Worm (Caenorhabditis elegans): Measurements from ENCODE around the gene chts-1.
A peak's percentile ranks its signal among the peaks of the same experiment; 100 is the strongest.

The chts-1 gene

DNA sequence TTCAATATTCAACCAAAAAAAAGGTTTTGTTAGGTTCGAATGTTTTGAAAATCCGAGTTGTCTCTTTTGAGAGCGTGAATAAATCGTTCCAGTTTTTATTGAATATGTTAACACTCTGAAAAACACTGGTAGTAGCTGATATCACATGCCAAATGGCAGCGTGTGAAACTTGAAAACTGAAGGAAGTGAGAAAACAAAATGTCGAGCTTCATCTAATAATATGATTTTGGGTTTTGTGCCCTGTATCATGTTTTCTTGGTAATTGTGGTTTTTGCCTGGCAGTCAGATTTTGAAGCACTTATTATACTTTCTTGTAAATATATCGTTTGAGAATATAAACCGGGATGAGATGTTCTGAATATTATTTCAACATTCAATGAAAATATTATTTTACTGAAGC lies 16.7 kb downstream of the chts-1 start, which contains the start of gene F48E3.6:
F48E3.6 (minus strand) TSS at position 101 of the 400 bp plus-strand sequence.
- TF ChIP-seq tbx-11 (GFP tag; IDR thresholded peaks at IDR 0.05) (no peak), pes-1 (GFP tag; IDR thresholded peaks at IDR 0.05) (no peak), scrt-1 (GFP tag; IDR thresholded peaks at IDR 0.05) (no peak), ama-1 (optimal IDR thresholded peaks at IDR 0.05) (no peak)

DNA sequence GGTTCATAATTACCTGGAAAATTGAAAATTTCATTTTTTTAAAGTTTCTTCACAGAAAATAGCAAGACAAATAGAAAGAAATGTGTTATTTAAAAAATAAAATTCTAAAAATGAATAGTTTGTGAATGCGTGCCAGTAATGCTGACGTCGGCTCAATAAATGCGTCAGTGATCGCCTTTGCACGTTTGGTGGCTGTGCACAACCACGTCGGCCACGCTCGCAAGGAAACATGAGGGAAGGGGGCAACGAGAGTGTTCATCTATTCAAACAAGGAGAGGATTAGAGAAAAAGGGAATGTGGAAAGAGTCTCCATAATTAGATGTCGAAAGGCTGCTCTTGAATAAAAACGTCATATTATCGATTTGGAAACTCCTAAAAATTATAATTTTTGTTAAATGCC lies 18.5 kb downstream of the chts-1 start, which contains the start of gene uggt-1:
uggt-1 (minus strand) TSS at position 13 of the 400 bp plus-strand sequence.
- peak; percentile 71 for TF ChIP-seq sea-1 (GFP tag; conservative IDR thresholded peaks at IDR 0.05)
- TF ChIP-seq hnd-1 (tag; optimal IDR thresholded peaks at IDR 0.05): no peak
- no peak for TF ChIP-seq aly-1 (tag; optimal IDR thresholded peaks at IDR 0.05)
- no peak for TF ChIP-seq tbx-11 (GFP tag; IDR thresholded peaks at IDR 0.05)
- TF ChIP-seq flt-1 (GFP tag; IDR thresholded peaks at IDR 0.05): peak; percentile 26; the same call in 1 of the 2 replicates
- TF ChIP-seq F13C5.2 (tag; optimal IDR thresholded peaks at IDR 0.05): peak; percentile 85
- no peak for TF ChIP-seq tra-4 (tag; optimal IDR thresholded peaks at IDR 0.05)
- TF ChIP-seq tbx-37 (GFP tag; conservative IDR thresholded peaks at IDR 0.05): no peak
- no peak for TF ChIP-seq hmbx-1 (tag; optimal IDR thresholded peaks at IDR 0.05)
- no peak for TF ChIP-seq ama-1 (optimal IDR thresholded peaks at IDR 0.05)
- TF ChIP-seq scrt-1 (GFP tag; IDR thresholded peaks at IDR 0.05): no peak
- TF ChIP-seq hmg-4 (GFP tag; optimal IDR thresholded peaks at IDR 0.05): peak; percentile 83
- TF ChIP-seq pes-1 (GFP tag; IDR thresholded peaks at IDR 0.05): no peak
- TF ChIP-seq ets-7 (tag; optimal IDR thresholded peaks at IDR 0.05): no peak
- TF ChIP-seq ceh-13 (GFP tag; optimal IDR thresholded peaks at IDR 0.05): no peak
- no peak for TF ChIP-seq B0310.2 (tag; optimal IDR thresholded peaks at IDR 0.05)
- TF ChIP-seq ceh-36 (tag; optimal IDR thresholded peaks at IDR 0.05): peak; percentile 64

DNA sequence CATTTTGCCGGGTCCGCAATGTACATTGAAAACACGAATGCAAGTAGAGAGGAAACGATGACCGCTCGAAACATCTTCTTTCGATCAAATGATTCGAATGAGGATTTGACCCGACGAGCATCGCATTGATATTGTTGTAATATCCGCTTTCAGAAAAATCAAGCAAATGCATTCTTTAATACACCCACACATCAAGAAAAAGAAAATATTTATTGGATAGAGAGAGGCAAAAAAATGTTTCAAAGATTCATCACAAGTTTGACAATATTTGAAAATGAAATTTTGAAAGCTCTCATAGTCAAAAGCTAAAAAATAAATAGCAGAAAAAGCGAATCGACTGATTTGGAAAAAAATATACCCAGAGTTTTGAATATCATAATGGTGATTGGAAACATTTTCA lies 24.0 kb downstream of the chts-1 start, which contains the start of gene try-14:
try-14 (minus strand) TSS at position 101 of the 400 bp plus-strand sequence.
- TF ChIP-seq sea-1 (GFP tag; conservative IDR thresholded peaks at IDR 0.05) (no peak), ceh-36 (tag; optimal IDR thresholded peaks at IDR 0.05) (no peak), pes-1 (GFP tag; IDR thresholded peaks at IDR 0.05) (no peak), aly-1 (tag; optimal IDR thresholded peaks at IDR 0.05) (no peak), F13C5.2 (tag; optimal IDR thresholded peaks at IDR 0.05) (no peak), B0310.2 (tag; optimal IDR thresholded peaks at IDR 0.05) (no peak), tbx-37 (GFP tag; conservative IDR thresholded peaks at IDR 0.05) (no peak), hnd-1 (tag; optimal IDR thresholded peaks at IDR 0.05) (no peak), tbx-11 (GFP tag; IDR thresholded peaks at IDR 0.05) (no peak), hmg-4 (GFP tag; optimal IDR thresholded peaks at IDR 0.05) (no peak), scrt-1 (GFP tag; IDR thresholded peaks at IDR 0.05) (no peak), hmbx-1 (tag; optimal IDR thresholded peaks at IDR 0.05) (no peak), ceh-13 (GFP tag; optimal IDR thresholded peaks at IDR 0.05) (no peak), flt-1 (GFP tag; IDR thresholded peaks at IDR 0.05) (no peak), tra-4 (tag; optimal IDR thresholded peaks at IDR 0.05) (no peak), ama-1 (optimal IDR thresholded peaks at IDR 0.05) (no peak), ets-7 (tag; optimal IDR thresholded peaks at IDR 0.05) (no peak)

DNA sequence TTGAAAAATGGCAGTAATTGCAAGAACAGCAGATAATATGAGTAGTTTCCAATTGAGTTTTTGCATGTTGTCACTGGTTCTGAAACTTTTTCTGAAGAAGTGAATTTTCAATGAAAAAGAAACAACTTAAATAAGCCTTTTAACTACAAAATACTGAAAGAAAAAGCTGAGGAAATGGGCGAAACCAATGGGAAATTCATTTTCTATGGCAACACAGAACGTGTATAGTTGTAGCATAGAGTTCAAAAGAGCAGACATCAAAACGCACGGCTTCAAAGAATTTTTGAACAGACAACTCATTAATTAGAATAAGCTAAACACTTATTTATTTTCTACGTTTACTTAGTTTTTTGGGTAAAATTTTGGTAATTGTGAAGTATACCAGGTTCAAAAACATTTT lies 26.4 kb downstream of the chts-1 start, which contains the start of gene F48E3.2:
F48E3.2 (minus strand) TSS at position 101 of the 400 bp plus-strand sequence.
- TF ChIP-seq hmg-4 (GFP tag; optimal IDR thresholded peaks at IDR 0.05) (no peak), aly-1 (tag; optimal IDR thresholded peaks at IDR 0.05) (no peak), ceh-13 (GFP tag; optimal IDR thresholded peaks at IDR 0.05) (no peak), F13C5.2 (tag; optimal IDR thresholded peaks at IDR 0.05) (no peak), tbx-37 (GFP tag; conservative IDR thresholded peaks at IDR 0.05) (no peak), tbx-11 (GFP tag; IDR thresholded peaks at IDR 0.05) (no peak), ama-1 (optimal IDR thresholded peaks at IDR 0.05) (no peak), tra-4 (tag; optimal IDR thresholded peaks at IDR 0.05) (no peak), hmbx-1 (tag; optimal IDR thresholded peaks at IDR 0.05) (no peak), ceh-36 (tag; optimal IDR thresholded peaks at IDR 0.05) (no peak), B0310.2 (tag; optimal IDR thresholded peaks at IDR 0.05) (no peak), ets-7 (tag; optimal IDR thresholded peaks at IDR 0.05) (no peak), sea-1 (GFP tag; conservative IDR thresholded peaks at IDR 0.05) (no peak), scrt-1 (GFP tag; IDR thresholded peaks at IDR 0.05) (no peak), hnd-1 (tag; optimal IDR thresholded peaks at IDR 0.05) (no peak), flt-1 (GFP tag; IDR thresholded peaks at IDR 0.05) (no peak), pes-1 (GFP tag; IDR thresholded peaks at IDR 0.05) (no peak)

DNA sequence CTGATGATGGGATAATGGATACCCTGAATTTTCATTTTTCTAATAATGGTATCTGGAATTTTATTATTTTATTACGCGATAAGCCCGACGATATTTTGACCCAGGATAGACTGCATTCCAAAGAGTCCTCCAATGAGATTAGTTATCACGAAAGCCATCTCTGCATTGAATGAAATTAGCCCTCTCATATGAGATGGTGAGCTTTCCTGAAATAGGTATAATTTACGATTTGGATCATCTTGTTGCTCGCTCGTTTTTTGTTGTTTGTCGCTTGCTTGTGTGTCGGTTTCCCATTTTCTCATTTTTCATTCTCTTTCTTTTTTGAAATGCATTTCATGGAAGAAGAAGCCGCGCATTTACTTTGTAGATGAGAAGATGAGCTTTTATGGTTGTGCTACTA lies 27.9 kb downstream of the chts-1 start:
- TF ChIP-seq flt-1 (GFP tag; IDR thresholded peaks at IDR 0.05) (no peak), ceh-13 (GFP tag; optimal IDR thresholded peaks at IDR 0.05) (no peak), B0310.2 (tag; optimal IDR thresholded peaks at IDR 0.05) (no peak), tbx-11 (GFP tag; IDR thresholded peaks at IDR 0.05) (no peak), aly-1 (tag; optimal IDR thresholded peaks at IDR 0.05) (no peak), ets-7 (tag; optimal IDR thresholded peaks at IDR 0.05) (no peak), hnd-1 (tag; optimal IDR thresholded peaks at IDR 0.05) (no peak), F13C5.2 (tag; optimal IDR thresholded peaks at IDR 0.05) (no peak), tra-4 (tag; optimal IDR thresholded peaks at IDR 0.05) (no peak), tbx-37 (GFP tag; conservative IDR thresholded peaks at IDR 0.05) (no peak), scrt-1 (GFP tag; IDR thresholded peaks at IDR 0.05) (no peak)

DNA sequence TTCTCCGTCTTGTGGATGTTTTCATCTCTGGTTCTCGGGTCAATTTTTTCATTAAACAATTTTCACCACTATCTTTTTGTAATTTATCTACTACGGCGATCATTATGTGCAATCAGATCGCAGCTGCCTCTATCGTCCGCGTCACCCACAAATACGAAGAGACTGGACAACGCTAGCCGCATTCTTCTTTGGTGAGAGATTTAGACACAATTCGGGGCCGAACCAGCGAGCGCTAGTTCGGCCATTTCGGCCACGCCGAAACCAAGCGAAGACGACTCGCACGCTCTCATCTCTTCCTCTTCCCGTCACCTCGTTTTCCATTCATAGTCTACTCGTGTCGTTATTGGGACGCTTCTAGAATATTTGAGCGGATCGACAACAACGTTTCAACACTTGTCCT lies 33.7 kb downstream of the chts-1 start, which contains the start of gene gly-12:
gly-12 (plus strand) TSS at position 117 of the 400 bp plus-strand sequence.
- TF ChIP-seq aly-1 (tag; optimal IDR thresholded peaks at IDR 0.05): peak; percentile 17
- TF ChIP-seq tra-4 (tag; optimal IDR thresholded peaks at IDR 0.05): no peak
- peak; percentile 69 for TF ChIP-seq hmg-4 (GFP tag; optimal IDR thresholded peaks at IDR 0.05)
- no peak for TF ChIP-seq tbx-11 (GFP tag; IDR thresholded peaks at IDR 0.05)

DNA sequence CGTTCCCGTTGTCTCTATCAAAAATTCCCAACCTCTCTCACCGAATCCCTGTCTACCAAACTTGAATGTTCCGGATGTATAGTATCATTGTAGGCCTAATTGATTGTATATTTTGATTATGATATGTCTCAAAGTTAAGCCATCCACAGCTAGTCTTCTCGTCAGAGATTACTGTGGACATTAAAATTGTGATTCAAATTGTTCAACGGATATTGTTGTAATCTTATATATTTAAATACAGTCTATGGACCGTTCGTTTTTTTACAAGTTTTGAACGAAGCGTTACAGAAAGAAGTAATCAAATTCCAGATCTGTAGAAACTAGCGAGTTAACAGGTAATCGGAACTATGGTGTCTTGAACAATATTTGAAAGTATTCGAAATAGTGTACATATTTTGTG lies 38.7 kb downstream of the chts-1 start, which contains the start of gene F48E3.9:
F48E3.9 (plus strand) TSS at position 301 of the 400 bp plus-strand sequence.
- TF ChIP-seq ceh-36 (tag; optimal IDR thresholded peaks at IDR 0.05) (no peak), ama-1 (optimal IDR thresholded peaks at IDR 0.05) (no peak), F13C5.2 (tag; optimal IDR thresholded peaks at IDR 0.05) (no peak), hmbx-1 (tag; optimal IDR thresholded peaks at IDR 0.05) (no peak), B0310.2 (tag; optimal IDR thresholded peaks at IDR 0.05) (no peak), tbx-37 (GFP tag; conservative IDR thresholded peaks at IDR 0.05) (no peak), ets-7 (tag; optimal IDR thresholded peaks at IDR 0.05) (no peak), aly-1 (tag; optimal IDR thresholded peaks at IDR 0.05) (no peak), sea-1 (GFP tag; conservative IDR thresholded peaks at IDR 0.05) (no peak), ceh-13 (GFP tag; optimal IDR thresholded peaks at IDR 0.05) (no peak), scrt-1 (GFP tag; IDR thresholded peaks at IDR 0.05) (no peak), tra-4 (tag; optimal IDR thresholded peaks at IDR 0.05) (no peak), pes-1 (GFP tag; IDR thresholded peaks at IDR 0.05) (no peak), hnd-1 (tag; optimal IDR thresholded peaks at IDR 0.05) (no peak), tbx-11 (GFP tag; IDR thresholded peaks at IDR 0.05) (no peak), flt-1 (GFP tag; IDR thresholded peaks at IDR 0.05) (no peak), hmg-4 (GFP tag; optimal IDR thresholded peaks at IDR 0.05) (no peak)
